Worm (Caenorhabditis elegans): ENCODE results near the gene gtf-2E1.

Gene gtf-2E1

ce11 chrIV:17263714-17264113, 8.6 kb downstream of the gtf-2E1 start (continued):
- no peak for TF ChIP-seq F10B5.3 (tag; optimal IDR thresholded peaks at IDR 0.05)
- TF ChIP-seq Y75B8A.6 (GFP tag; IDR thresholded peaks at IDR 0.05) = no peak
- TF ChIP-seq aha-1 (tag) = peak; percentile 90
- no peak for TF ChIP-seq ZK337.2 (GFP tag; IDR thresholded peaks at IDR 0.05)
- no peak for TF ChIP-seq fos-1 (tag; optimal IDR thresholded peaks at IDR 0.05)
- TF ChIP-seq ztf-11 (tag; optimal IDR thresholded peaks at IDR 0.05) = no peak
- peak; percentile 95 for TF ChIP-seq pqm-1 (tag; optimal IDR thresholded peaks at IDR 0.05)
- TF ChIP-seq lin-1 (GFP tag; IDR thresholded peaks at IDR 0.05) = peak; percentile 46; the same call in 1 of the 2 replicates
- TF ChIP-seq nhr-102 (tag; optimal IDR thresholded peaks at IDR 0.05) = peak; percentile 27
- no peak for TF ChIP-seq attf-4 (tag; optimal IDR thresholded peaks at IDR 0.05)
- no peak for TF ChIP-seq tag-97 (GFP tag; IDR thresholded peaks at IDR 0.05)
- TF ChIP-seq lir-3 (tag; optimal IDR thresholded peaks at IDR 0.05) = no peak
- no peak for TF ChIP-seq unc-130 (GFP tag; optimal IDR thresholded peaks at IDR 0.05)
- TF ChIP-seq ctbp-1 (GFP tag; IDR thresholded peaks at IDR 0.05) = no peak
- no peak for TF ChIP-seq snpc-4 (tag; optimal IDR thresholded peaks at IDR 0.05)
- no peak for TF ChIP-seq snpc-1.2 (GFP tag; IDR thresholded peaks at IDR 0.05)
- no peak for TF ChIP-seq dmd-8 (GFP tag; IDR thresholded peaks at IDR 0.05)
- no peak for TF ChIP-seq egl-27 (tag; optimal IDR thresholded peaks at IDR 0.05)
- TF ChIP-seq zip-11 (GFP tag; IDR thresholded peaks at IDR 0.05) = no peak
- TF ChIP-seq F37D6.2 (tag; optimal IDR thresholded peaks at IDR 0.05) = no peak
- TF ChIP-seq nhr-11 (tag; optimal IDR thresholded peaks at IDR 0.05) = no peak
- no peak for TF ChIP-seq dpl-1 (GFP tag; optimal IDR thresholded peaks at IDR 0.05)
- TF ChIP-seq mxl-2 (GFP tag; conservative IDR thresholded peaks at IDR 0.05) = no peak
- TF ChIP-seq dve-1 (tag; optimal IDR thresholded peaks at IDR 0.05; ENCODE audit: insufficient read depth) = peak; percentile 92
- no peak for TF ChIP-seq lin-39 (tag; optimal IDR thresholded peaks at IDR 0.05)
- TF ChIP-seq dmd-9 (GFP tag; IDR thresholded peaks at IDR 0.05) = no peak
- no peak for TF ChIP-seq Y48G9A.11 (GFP tag; IDR thresholded peaks at IDR 0.05)
- peak; percentile 45 for TF ChIP-seq mep-1 (tag; optimal IDR thresholded peaks at IDR 0.05)
- no peak for TF ChIP-seq saeg-2 (GFP tag; IDR thresholded peaks at IDR 0.05)
- TF ChIP-seq skn-1 (tag; optimal IDR thresholded peaks at IDR 0.05) = no peak
- TF ChIP-seq lin-38 (GFP tag; IDR thresholded peaks at IDR 0.05) = no peak
- TF ChIP-seq mes-2 (tag; optimal IDR thresholded peaks at IDR 0.05; ENCODE audit: poor library complexity, severe bottlenecking) = peak; percentile 24
- TF ChIP-seq lim-7 (GFP tag; IDR thresholded peaks at IDR 0.05) = no peak
- peak in 1 of 2 experiments; percentile 22 for TF ChIP-seq unc-62 (GFP tag; optimal IDR thresholded peaks at IDR 0.05 in 1 of 2)
- TF ChIP-seq unc-62 (tag; optimal IDR thresholded peaks at IDR 0.05) = no peak
- peak; percentile 92 for TF ChIP-seq nhr-28 (tag; optimal IDR thresholded peaks at IDR 0.05)
- TF ChIP-seq mdl-1 (tag; optimal IDR thresholded peaks at IDR 0.05) = peak; percentile 20 to 79
- TF ChIP-seq mxl-3 (GFP tag; optimal IDR thresholded peaks at IDR 0.05) = peak; percentile 94
- no peak for TF ChIP-seq ceh-32 (tag; optimal IDR thresholded peaks at IDR 0.05; ENCODE audit: poor library complexity)
- no peak for TF ChIP-seq ceh-82 (tag; optimal IDR thresholded peaks at IDR 0.05)
- TF ChIP-seq php-3 (GFP tag; IDR thresholded peaks at IDR 0.05) = no peak
- no peak for TF ChIP-seq zfp-2 (tag; optimal IDR thresholded peaks at IDR 0.05)
- no peak for TF ChIP-seq spr-1 (tag; optimal IDR thresholded peaks at IDR 0.05)
- TF ChIP-seq ceh-62 (tag; optimal IDR thresholded peaks at IDR 0.05) = no peak
- TF ChIP-seq dmd-6 (GFP tag; IDR thresholded peaks at IDR 0.05) = peak; percentile 91
- TF ChIP-seq duxl-1 (tag; optimal IDR thresholded peaks at IDR 0.05; ENCODE audit: poor library complexity) = no peak
- 0 out of 2 replicates have a peak, but pooled peaks have one; percentile 25 for TF ChIP-seq nhr-41 (GFP tag; IDR thresholded peaks at IDR 0.05)
- peak in 1 of 2 experiments; percentile 54 for TF ChIP-seq daf-16 (GFP tag; optimal IDR thresholded peaks at IDR 0.05)
- TF ChIP-seq daf-16 (tag; optimal IDR thresholded peaks at IDR 0.05) = peak; percentile 96
- TF ChIP-seq nhr-48 (tag; optimal IDR thresholded peaks at IDR 0.05) = peak; percentile 75
- TF ChIP-seq tra-1 (GFP tag; IDR thresholded peaks at IDR 0.05) = 0 out of 2 replicates have a peak, but pooled peaks have one; percentile 63
- TF ChIP-seq nhr-111 (GFP tag; optimal IDR thresholded peaks at IDR 0.05) = no peak
- TF ChIP-seq ama-1 (optimal IDR thresholded peaks at IDR 0.05) = peak; percentile 84

All from whole organism, L4 larva.